Worm (Caenorhabditis elegans): ENCODE results near the gene zmp-6.

ce11 chrIII:7277228-7277627, 29.6 kb upstream of the zmp-6 start, which contains the start of the genes spot-1 and B0361.11:
- TF ChIP-seq ztf-11 (tag; optimal IDR thresholded peaks at IDR 0.05) (no peak), zag-1 (tag; optimal IDR thresholded peaks at IDR 0.05) (no peak), unc-55 (GFP tag; optimal IDR thresholded peaks at IDR 0.05) (peak; percentile 79), snpc-4 (tag; optimal IDR thresholded peaks at IDR 0.05) (peak; percentile 59), ZK546.5 (tag; optimal IDR thresholded peaks at IDR 0.05) (no peak), ceh-16 (tag; optimal IDR thresholded peaks at IDR 0.05) (no peak), blmp-1 (tag; optimal IDR thresholded peaks at IDR 0.05; ENCODE audit: insufficient read depth) (peak; percentile 32), unc-39 (tag; optimal IDR thresholded peaks at IDR 0.05) (no peak), nhr-11 (tag; optimal IDR thresholded peaks at IDR 0.05) (no peak), nhr-77 (tag; optimal IDR thresholded peaks at IDR 0.05) (no peak), mbf-1 (tag; optimal IDR thresholded peaks at IDR 0.05) (no peak), nhr-6 (tag; optimal IDR thresholded peaks at IDR 0.05) (peak; percentile 6)
